Worm (Caenorhabditis elegans): ENCODE measurements around the gene R08A2.5.

ce11 chrV:14688097-14688912, 24.1 kb upstream of the R08A2.5 start, which contains the start of gene C47E8.11:
- TF ChIP-seq cog-1 (tag; optimal IDR thresholded peaks at IDR 0.05): no peak
- no peak for TF ChIP-seq ztf-23 (GFP tag; IDR thresholded peaks at IDR 0.05)
- TF ChIP-seq ref-1 (GFP tag; conservative IDR thresholded peaks at IDR 0.05): no peak

Data from whole organism, midembryonic.